Fruit fly (Drosophila melanogaster) whole organism, embryonic: ENCODE measurements around the gene Dnai2.

Source experiments
- Bteb2 ChIP-seq: fragments of 200-800 bp; sonication (Bioruptor generic); optimal IDR thresholded peaks from 2 replicates; lab custom pipeline; 2016; ENCODE audit warnings: missing biosample characterization, missing genetic modification characterization
- CG11085 ChIP-seq: fragments of 200-800 bp; sonication (Bioruptor generic); IDR thresholded peaks from 2 replicates; pipeline ENCODE4 v1.3.6; 2022; ENCODE audit warnings: missing biosample characterization, missing genetic modification characterization
- CG12769 ChIP-seq: fragments of 200-800 bp; sonication (Bioruptor generic); optimal IDR thresholded peaks from 2 replicates; lab custom pipeline; 2019; ENCODE audit warnings: missing biosample characterization, mild to moderate bottlenecking, missing genetic modification characterization, moderate library complexity
- CG13624 ChIP-seq: fragments of 200-800 bp; sonication (Bioruptor generic); optimal IDR thresholded peaks from 2 replicates; lab custom pipeline; 2016; ENCODE audit warnings: missing biosample characterization, missing genetic modification characterization
- CG15601 ChIP-seq: fragments of 200-800 bp; sonication (Bioruptor generic); optimal IDR thresholded peaks from 3 replicates; lab custom pipeline; 2019; ENCODE audit warnings: missing biosample characterization, mild to moderate bottlenecking, missing genetic modification characterization, moderate library complexity
- CG15696 ChIP-seq: fragments of 200-800 bp; sonication (Bioruptor generic); optimal IDR thresholded peaks from 2 replicates; lab custom pipeline; 2019; ENCODE audit warnings: missing biosample characterization, mild to moderate bottlenecking, missing genetic modification characterization, moderate library complexity
- CG17361 ChIP-seq: fragments of 200-800 bp; sonication (Bioruptor generic); IDR thresholded peaks from 3 replicates; pipeline ENCODE4 v1.3.6; 2022; ENCODE audit warnings: missing biosample characterization, missing genetic modification characterization
- CG17385 ChIP-seq: fragments of 200-800 bp; sonication (Bioruptor generic); optimal IDR thresholded peaks from 3 replicates; lab custom pipeline; 2018; ENCODE audit warnings: missing biosample characterization, mild to moderate bottlenecking, missing genetic modification characterization
- CG18619 ChIP-seq: fragments of 200-800 bp; sonication (Bioruptor generic); optimal IDR thresholded peaks from 3 replicates; lab custom pipeline; 2017; ENCODE audit warnings: missing biosample characterization, mild to moderate bottlenecking, missing genetic modification characterization
- CG3838 ChIP-seq: fragments of 200-800 bp; sonication (Bioruptor generic); optimal IDR thresholded peaks from 3 replicates; lab custom pipeline; 2016; ENCODE audit warnings: missing biosample characterization, missing genetic modification characterization
- CG4617 ChIP-seq: fragments of 200-800 bp; sonication (Bioruptor generic); optimal IDR thresholded peaks from 3 replicates; lab custom pipeline; 2016; ENCODE audit warnings: missing biosample characterization, missing genetic modification characterization, borderline replicate concordance
- CG5245 ChIP-seq: fragments of 200-800 bp; sonication (Bioruptor generic); optimal IDR thresholded peaks from 3 replicates; lab custom pipeline; 2016; ENCODE audit warnings: missing biosample characterization, missing genetic modification characterization
- CG6272 ChIP-seq: fragments of 200-800 bp; sonication (Bioruptor generic); IDR thresholded peaks from 2 replicates; pipeline ENCODE4 v1.3.6; 2022; ENCODE audit warnings: missing biosample characterization, missing genetic modification characterization
- CG7357 ChIP-seq: fragments of 200-800 bp; sonication (Bioruptor generic); IDR thresholded peaks from 3 replicates; pipeline ENCODE4 v1.3.6; 2022; ENCODE audit warnings: missing biosample characterization, missing genetic modification characterization
- CG7372 ChIP-seq: fragments of 200-800 bp; sonication (Bioruptor generic); IDR thresholded peaks from 2 replicates; pipeline ENCODE4 v1.3.6; 2022; ENCODE audit warnings: missing biosample characterization, missing genetic modification characterization
- CG8290 ChIP-seq, 3 experiments: fragments of 200-800 bp; sonication (Bioruptor generic); optimal IDR thresholded peaks; 2 replicates each; lab custom pipeline; 2016 to 2019; ENCODE audit warnings: missing biosample characterization in 3 of 3, missing genetic modification characterization in 3 of 3, mild to moderate bottlenecking in 2 of 3, moderate library complexity in 1 of 3
- CG9932 ChIP-seq: fragments of 200-800 bp; sonication (Bioruptor generic); IDR thresholded peaks from 2 replicates; pipeline ENCODE4 v1.3.6; 2022; ENCODE audit warnings: missing biosample characterization, missing genetic modification characterization
- Dbx ChIP-seq: fragments of 200-800 bp; sonication (Bioruptor generic); IDR thresholded peaks from 3 replicates; pipeline ENCODE4 v1.3.6; 2022; ENCODE audit warnings: missing biosample characterization, missing genetic modification characterization
- Dp ChIP-seq: fragments of 200-800 bp; sonication (Bioruptor generic); optimal IDR thresholded peaks from 2 replicates; lab custom pipeline; 2018; ENCODE audit warnings: missing biosample characterization, mild to moderate bottlenecking, missing genetic modification characterization, moderate library complexity
- Eip74EF ChIP-seq, 2 experiments: fragments of 200-800 bp in 1 of 2; fragments of >200 bp in 1 of 2; sonication (Bioruptor generic) in 1 of 2; optimal IDR thresholded peaks; 2 replicates each; lab custom pipeline; 2017 to 2019; ENCODE audit warnings: missing biosample characterization in 2 of 2, missing genetic modification characterization in 2 of 2, mild to moderate bottlenecking in 1 of 2, moderate library complexity in 1 of 2
- Ets65A ChIP-seq: fragments of 200-800 bp; sonication (Bioruptor generic); peaks from one replicate; lab custom pipeline; 2016; ENCODE audit warnings: missing biosample characterization, missing genetic modification characterization
- HLH54F ChIP-seq: fragments of 200-800 bp; sonication (Bioruptor generic); optimal IDR thresholded peaks from 3 replicates; lab custom pipeline; 2016; ENCODE audit warnings: missing biosample characterization, missing genetic modification characterization
- Kr ChIP-seq: fragments of 200-800 bp; sonication (Bioruptor generic); optimal IDR thresholded peaks from 2 replicates; lab custom pipeline; 2017; ENCODE audit warnings: missing biosample characterization, mild to moderate bottlenecking, missing genetic modification characterization
- Lpt ChIP-seq: fragments of >200 bp; optimal IDR thresholded peaks from 2 replicates; lab custom pipeline; 2018; ENCODE audit warnings: missing biosample characterization, missing genetic modification characterization
- MBD-R2 ChIP-seq: fragments of 200-800 bp; sonication (Bioruptor generic); IDR thresholded peaks from 2 replicates; pipeline ENCODE4 v1.3.6; 2022; ENCODE audit warnings: missing biosample characterization, missing genetic modification characterization
- Oaz ChIP-seq: fragments of 200-800 bp; sonication (Bioruptor generic); IDR thresholded peaks from 2 replicates; pipeline ENCODE4 v1.3.6; 2022; ENCODE audit warnings: missing biosample characterization, missing genetic modification characterization
- Side ChIP-seq: fragments of 200-800 bp; sonication (Bioruptor generic); optimal IDR thresholded peaks from 2 replicates; lab custom pipeline; 2016; ENCODE audit warnings: missing biosample characterization, missing genetic modification characterization
- Sox100B ChIP-seq: fragments of 200-800 bp; sonication (Bioruptor generic); optimal IDR thresholded peaks from 3 replicates; lab custom pipeline; 2018; ENCODE audit warnings: missing biosample characterization, mild to moderate bottlenecking, missing genetic modification characterization
- TFAM ChIP-seq: fragments of 200-800 bp; sonication (Bioruptor generic); optimal IDR thresholded peaks from 2 replicates; lab custom pipeline; 2017; ENCODE audit warnings: missing biosample characterization, missing genetic modification characterization, inconsistent platforms
- ara ChIP-seq: fragments of 200-800 bp; sonication (Bioruptor generic); IDR thresholded peaks from 2 replicates; pipeline ENCODE4 v1.3.6; 2022; ENCODE audit warnings: missing biosample characterization, missing genetic modification characterization
- ato ChIP-seq: fragments of 200-800 bp; sonication (Bioruptor generic); IDR thresholded peaks from 2 replicates; pipeline ENCODE4 v1.3.6; 2022; ENCODE audit warnings: missing biosample characterization, missing genetic modification characterization; ENCODE audit not compliant: partially characterized antibody
- ci ChIP-seq: fragments of 200-800 bp; sonication (Bioruptor generic); IDR thresholded peaks from 3 replicates; pipeline ENCODE4 v1.3.6; 2022; ENCODE audit warnings: missing biosample characterization, missing genetic modification characterization
- gcm2 ChIP-seq: fragments of 200-800 bp; sonication (Bioruptor generic); optimal IDR thresholded peaks from 2 replicates; lab custom pipeline; 2016; ENCODE audit warnings: missing biosample characterization, missing genetic modification characterization
- inv ChIP-seq: fragments of 200-800 bp; sonication (Bioruptor generic); IDR thresholded peaks from 2 replicates; pipeline ENCODE4 v1.3.6; 2022; ENCODE audit warnings: missing biosample characterization, missing genetic modification characterization; ENCODE audit not compliant: partially characterized antibody
- jumu ChIP-seq: fragments of 200-800 bp; sonication (Bioruptor generic); optimal IDR thresholded peaks from 3 replicates; lab custom pipeline; 2016; ENCODE audit warnings: missing biosample characterization, missing genetic modification characterization
- klu ChIP-seq: fragments of 200-800 bp; sonication (Bioruptor generic); IDR thresholded peaks from 2 replicates; pipeline ENCODE4 v1.3.6; 2022; ENCODE audit warnings: missing biosample characterization, missing genetic modification characterization
- lmd ChIP-seq: fragments of 200-800 bp; sonication (Bioruptor generic); IDR thresholded peaks from 2 replicates; pipeline ENCODE4 v1.3.6; 2022; ENCODE audit warnings: missing biosample characterization, missing genetic modification characterization
- nmo ChIP-seq: fragments of 200-800 bp; sonication (Bioruptor generic); optimal IDR thresholded peaks from 2 replicates; lab custom pipeline; 2018; ENCODE audit warnings: missing biosample characterization, mild to moderate bottlenecking, missing genetic modification characterization, moderate library complexity
- otp ChIP-seq: fragments of 200-800 bp; sonication (Bioruptor generic); IDR thresholded peaks from 3 replicates; pipeline ENCODE4, ENCODE4 v1.3.6; 2022; ENCODE audit warnings: missing biosample characterization, missing genetic modification characterization
- repo ChIP-seq: fragments of 200-800 bp; sonication (Bioruptor generic); optimal IDR thresholded peaks from 2 replicates; lab custom pipeline; 2016; ENCODE audit warnings: missing biosample characterization, missing genetic modification characterization
- run ChIP-seq: fragments of 200-800 bp; sonication (Bioruptor generic); optimal IDR thresholded peaks from 3 replicates; lab custom pipeline; 2018; ENCODE audit warnings: missing biosample characterization, mild to moderate bottlenecking, missing genetic modification characterization
- slbo ChIP-seq: fragments of 200-800 bp; sonication (Bioruptor generic); IDR thresholded peaks from 2 replicates; pipeline ENCODE4 v1.3.6; 2022; ENCODE audit warnings: missing biosample characterization, missing genetic modification characterization
- slou ChIP-seq: fragments of 200-800 bp; sonication (Bioruptor generic); optimal IDR thresholded peaks from 3 replicates; lab custom pipeline; 2016; ENCODE audit warnings: missing biosample characterization, missing genetic modification characterization
- sob ChIP-seq: fragments of 200-800 bp; sonication (Bioruptor generic); IDR thresholded peaks from 2 replicates; pipeline ENCODE4 v1.3.6; 2022; ENCODE audit warnings: missing biosample characterization, missing genetic modification characterization
- ssp ChIP-seq: fragments of 200-800 bp; sonication (Bioruptor generic); IDR thresholded peaks from 2 replicates; pipeline ENCODE4 v1.3.6; 2022; ENCODE audit warnings: missing biosample characterization, missing genetic modification characterization
- tgo ChIP-seq: fragments of 200-800 bp; sonication (Bioruptor generic); IDR thresholded peaks from 3 replicates; pipeline ENCODE4 v1.3.6; 2022; ENCODE audit warnings: missing biosample characterization, missing genetic modification characterization
- unpg ChIP-seq: fragments of 200-800 bp; sonication (Bioruptor generic); optimal IDR thresholded peaks from 3 replicates; lab custom pipeline; 2018; ENCODE audit warnings: missing biosample characterization, mild to moderate bottlenecking, missing genetic modification characterization, moderate library complexity
- zfh1 ChIP-seq: fragments of 200-800 bp; sonication (Bioruptor generic); IDR thresholded peaks from 3 replicates; pipeline ENCODE4 v1.3.6; 2022; ENCODE audit warnings: missing biosample characterization, missing genetic modification characterization

Gene Dnai2

dm6 chr3L:11681794-11682193 is 17.3 kb downstream of the Dnai2 start, which contains the start of gene TfIIEalpha (continued):
- peak; percentile 83 for TF ChIP-seq Dp (GFP tag; lab: Kevin White, UChicago)
- TF ChIP-seq CG4617 (GFP tag; lab: Kevin White, UChicago): peak; percentile 91
- TF ChIP-seq ssp (GFP tag; lab: Robert Waterston, UW): no peak
- TF ChIP-seq unpg (GFP tag; lab: Kevin White, UChicago): no peak
- peak; percentile 27 for TF ChIP-seq CG12769 (tag; lab: Kevin White, UChicago)
- peak; percentile 42 for TF ChIP-seq CG15601 (tag; lab: Kevin White, UChicago)

- TF ChIP-seq CG3838 (GFP tag; lab: Kevin White, UChicago) (no peak), Kr (GFP tag; lab: Kevin White, UChicago) (no peak), slbo (peak; percentile 82), CG13624 (peak; percentile 75), Lpt (GFP tag; lab: Kevin White, UChicago) (no peak), gcm2 (peak; percentile 5), zfh1 (GFP tag; lab: Robert Waterston, UW) (peak; percentile 67; the same call in 2 of the 3 replicates), Sox100B (GFP tag; lab: Kevin White, UChicago) (no peak), MBD-R2 (GFP tag; lab: Robert Waterston, UW) (peak; percentile 53; the same call in 1 of the 2 replicates), TFAM (GFP tag; lab: Kevin White, UChicago) (no peak), repo (GFP tag; lab: Kevin White, UChicago) (peak; percentile 28), ato (GFP tag; lab: Robert Waterston, UW) (no peak), Dbx (GFP tag; lab: Robert Waterston, UW) (peak; percentile 82; the same call in 2 of the 3 replicates), lmd (GFP tag; lab: Robert Waterston, UW) (peak; percentile 72; the same call in 1 of the 2 replicates), inv (GFP tag; lab: Robert Waterston, UW) (no peak; the same call in 1 of the 2 replicates), jumu (GFP tag; lab: Kevin White, UChicago) (peak; percentile 68), ci (GFP tag; lab: Robert Waterston, UW) (peak; percentile 79; the same call in 2 of the 3 replicates), CG11085 (GFP tag; lab: Robert Waterston, UW) (no peak), klu (GFP tag; lab: Robert Waterston, UW) (no peak), Bteb2 (GFP tag; lab: Kevin White, UChicago) (peak; percentile 20), CG15696 (no peak), Eip74EF (GFP tag; optimal IDR thresholded peaks at IDR 0.05; lab: Kevin White, UChicago) (no peak), nmo (no peak), Oaz (0 out of 2 replicates have a peak, but pooled peaks have one; percentile 16), Ets65A (peak; percentile 92), otp (GFP tag; lab: Robert Waterston, UW) (peak; percentile 56; the same call in 1 of the 3 replicates), CG5245 (GFP tag; lab: Kevin White, UChicago) (peak; percentile 69), CG6272 (GFP tag; lab: Robert Waterston, UW) (peak; percentile 60; the same call in 1 of the 2 replicates), run (tag; lab: Kevin White, UChicago) (no peak), CG18619 (peak; percentile 48), tgo (peak; percentile 42; the same call in 2 of the 3 replicates), ara (0 out of 2 replicates have a peak, but pooled peaks have one; percentile 30), CG9932 (peak; percentile 84), CG17385 (GFP tag; lab: Kevin White, UChicago) (peak; percentile 27), CG7357 (0 out of 3 replicates have a peak, but pooled peaks have one; percentile 43), HLH54F (GFP tag; lab: Kevin White, UChicago) (peak; percentile 54), sob (GFP tag; lab: Robert Waterston, UW) (peak; percentile 80), CG7372 (GFP tag; lab: Robert Waterston, UW) (peak; percentile 37; the same call in 1 of the 2 replicates), CG17361 (GFP tag; lab: Robert Waterston, UW) (0 out of 3 replicates have a peak, but pooled peaks have one; percentile 27), Side (GFP tag; lab: Kevin White, UChicago) (peak; percentile 24), CG8290 (GFP tag; optimal IDR thresholded peaks at IDR 0.05; lab: Kevin White, UChicago) (no peak), CG8290 (tag; optimal IDR thresholded peaks at IDR 0.05; lab: Kevin White, UChicago) (peak in 1 of 2 experiments; percentile 92), slou (GFP tag; lab: Kevin White, UChicago) (no peak)
Observed at dm6 chr3L:11680298-11680697, 18.8 kb downstream of the Dnai2 start, which contains the start of gene CG32085. TSS of gene CG32085 (minus strand) at chr3L:11680344.
